Worm (Caenorhabditis elegans) whole organism, late embryonic: ENCODE measurements around the gene F17C11.11.

Source experiments
- T23F11.4 ChIP-seq: fragments of 200-800 bp; sonication (Bioruptor generic); optimal IDR thresholded peaks from 2 replicates; lab custom pipeline; 2018; ENCODE audit warnings: mild to moderate bottlenecking, missing genetic modification characterization, missing compliant biosample characterization
- ama-1 ChIP-seq: fragments of 150-350 bp; optimal IDR thresholded peaks from 2 replicates; lab custom pipeline; 2014
- gmeb-2 ChIP-seq: sonication (generic microtip); optimal IDR thresholded peaks from 2 replicates; lab custom pipeline; 2016; ENCODE audit warnings: missing genetic modification characterization, inconsistent platforms, missing compliant biosample characterization
- nhr-11 ChIP-seq: fragments of 150-350 bp; optimal IDR thresholded peaks from 2 replicates; lab custom pipeline; 2014; ENCODE audit warnings: missing biosample characterization, missing genetic modification characterization
- npax-4 ChIP-seq: sonication (generic microtip); optimal IDR thresholded peaks from 2 replicates; lab custom pipeline; 2016; ENCODE audit warnings: missing genetic modification characterization, missing compliant biosample characterization
- pha-4 ChIP-seq: fragments of 150-350 bp; optimal IDR thresholded peaks from 2 replicates; lab custom pipeline; 2018; ENCODE audit warnings: missing biosample characterization, missing genetic modification reagents, missing genetic modification characterization

DNA sequence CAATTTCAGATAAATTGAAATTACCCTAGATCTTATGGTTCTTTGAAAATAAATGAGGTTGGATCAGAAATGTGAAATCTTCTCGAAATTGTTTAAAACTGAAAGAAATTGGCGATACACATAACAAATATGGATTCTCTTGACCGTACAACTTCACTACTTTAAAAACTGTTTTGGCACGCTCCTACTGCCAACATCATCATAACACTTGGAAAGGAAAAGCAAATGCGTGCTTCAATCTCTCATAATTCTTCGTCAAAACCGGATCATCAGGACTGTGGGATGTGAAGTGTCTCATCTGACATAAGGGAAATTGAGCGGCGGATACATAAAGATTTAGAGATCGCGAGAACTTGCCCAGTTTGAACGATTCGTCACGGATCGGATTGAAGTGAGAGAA is 40.5 kb downstream of the F17C11.11 start, which contains the start of gene F32D8.7:
- TF ChIP-seq gmeb-2 (tag; lab: Kevin White, UChicago) = no peak
- TF ChIP-seq T23F11.4 (GFP tag; lab: Kevin White, UChicago) = no peak
- TF ChIP-seq pha-4 = no peak
- TF ChIP-seq npax-4 (tag; lab: Kevin White, UChicago) = no peak
- TF ChIP-seq ama-1 = no peak
- no peak for TF ChIP-seq nhr-11 (tag; lab: Kevin White, UChicago)
